Fruit fly (Drosophila melanogaster): ENCODE data around the gene sisA.

Gene sisA

DNA sequence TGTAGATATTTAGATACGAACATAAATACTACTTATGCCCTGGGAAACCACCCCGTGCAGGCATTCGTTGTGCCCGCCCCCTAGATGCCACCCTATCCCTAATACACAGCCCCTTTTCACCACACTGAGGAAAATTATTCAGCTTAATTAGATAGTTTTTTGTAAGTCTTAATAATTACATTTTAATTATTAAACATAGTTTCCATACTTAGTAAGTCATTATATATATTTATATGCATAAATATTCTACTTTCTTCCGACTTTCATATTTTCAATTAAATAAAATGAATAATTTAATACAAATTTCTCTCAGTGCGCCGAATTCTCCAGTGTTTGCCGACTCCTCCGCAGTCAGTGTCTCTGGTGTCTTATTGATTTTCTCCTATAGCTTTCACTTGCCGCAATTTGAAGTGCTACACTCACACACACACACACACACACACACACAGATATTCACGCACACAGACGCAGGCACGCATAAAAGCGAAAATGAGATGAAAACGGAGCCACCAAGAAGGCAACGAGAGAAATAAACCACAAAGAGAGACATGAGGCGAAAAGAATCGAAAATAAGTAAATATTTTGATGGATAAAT is 26.6 kb downstream of the sisA start:
- TF ChIP-seq CG3032 (tag; optimal IDR thresholded peaks at IDR 0.05) (no peak), Eip93F (GFP tag; optimal IDR thresholded peaks at IDR 0.05) (no peak), esn (GFP tag; optimal IDR thresholded peaks at IDR 0.05) (no peak), cyc (GFP tag; optimal IDR thresholded peaks at IDR 0.05) (no peak), Met (GFP tag; optimal IDR thresholded peaks at IDR 0.05) (no peak), Hr39 (GFP tag; optimal IDR thresholded peaks at IDR 0.05) (no peak), ss (GFP tag; optimal IDR thresholded peaks at IDR 0.05) (no peak), CG3919 (GFP tag; optimal IDR thresholded peaks at IDR 0.05) (no peak), CG10669 (GFP tag; optimal IDR thresholded peaks at IDR 0.05) (no peak), achi (GFP tag; optimal IDR thresholded peaks at IDR 0.05) (no peak), CG11294 (GFP tag; IDR thresholded peaks at IDR 0.05) (no peak), Sox15 (GFP tag; optimal IDR thresholded peaks at IDR 0.05) (no peak), CG7368 (GFP tag; optimal IDR thresholded peaks at IDR 0.05) (no peak), OdsH (GFP tag; optimal IDR thresholded peaks at IDR 0.05) (no peak)

DNA sequence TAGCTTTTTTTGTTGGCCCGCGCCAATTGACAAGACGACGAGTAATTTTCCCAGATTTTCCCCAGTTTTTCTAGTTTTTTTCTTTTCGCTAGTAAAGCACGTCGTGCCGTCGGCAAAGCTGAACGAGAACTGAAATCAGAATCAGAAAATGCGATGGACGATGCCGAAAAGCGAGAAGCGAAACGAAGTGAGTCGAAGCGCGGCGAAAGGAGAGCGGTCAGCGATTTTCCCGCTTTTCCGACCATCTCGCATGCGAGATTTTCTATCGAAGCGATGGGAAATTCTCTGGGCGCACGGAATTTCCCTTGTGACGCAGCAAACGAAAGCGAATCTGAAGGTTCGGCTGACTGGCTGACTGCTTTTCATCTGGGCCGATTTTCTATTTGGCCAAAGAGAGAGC is 28.6 kb downstream of the sisA start:
- TF ChIP-seq Eip78C (GFP tag) = no peak
- TF ChIP-seq dsx (GFP tag; optimal IDR thresholded peaks at IDR 0.05; ENCODE audit: poor library complexity, severe bottlenecking) = no peak
- TF ChIP-seq Sox102F (GFP tag; optimal IDR thresholded peaks at IDR 0.05) = no peak
- TF ChIP-seq CG1621 (tag; optimal IDR thresholded peaks at IDR 0.05) = no peak
- TF ChIP-seq CG10669 (GFP tag; optimal IDR thresholded peaks at IDR 0.05) = no peak
- no peak for TF ChIP-seq topi (GFP tag; optimal IDR thresholded peaks at IDR 0.05)
- TF ChIP-seq achi (GFP tag; optimal IDR thresholded peaks at IDR 0.05) = no peak
- no peak for TF ChIP-seq CG8319 (GFP tag; optimal IDR thresholded peaks at IDR 0.05)
- no peak for TF ChIP-seq CG8119 (GFP tag; IDR thresholded peaks at IDR 0.05)
- no peak for TF ChIP-seq Sox15 (GFP tag; optimal IDR thresholded peaks at IDR 0.05)

DNA sequence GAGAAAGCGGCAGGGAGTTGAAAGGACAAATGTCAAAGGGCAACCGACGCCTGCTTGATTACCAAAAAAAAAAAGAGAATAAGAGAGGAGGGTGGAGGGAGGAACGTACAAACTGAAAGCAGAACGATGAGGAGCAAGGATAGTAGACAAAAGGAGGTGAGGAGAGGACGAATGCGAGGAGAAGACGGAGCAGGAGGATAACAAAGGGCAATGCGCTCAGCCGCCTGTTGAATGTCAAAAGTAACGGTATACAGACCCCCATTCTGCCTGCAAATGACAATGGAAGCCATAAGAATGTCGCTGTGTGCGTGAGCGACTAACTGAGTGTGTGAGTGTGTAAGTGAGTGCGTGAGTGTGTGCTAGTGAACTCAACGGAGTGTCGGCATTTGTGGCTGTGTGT is 37.2 kb downstream of the sisA start:
- TF ChIP-seq CG6792 (GFP tag; optimal IDR thresholded peaks at IDR 0.05) = no peak
- TF ChIP-seq CG31627 (GFP tag; optimal IDR thresholded peaks at IDR 0.05) = no peak
- TF ChIP-seq Blimp-1 (GFP tag; optimal IDR thresholded peaks at IDR 0.05) = no peak

DNA sequence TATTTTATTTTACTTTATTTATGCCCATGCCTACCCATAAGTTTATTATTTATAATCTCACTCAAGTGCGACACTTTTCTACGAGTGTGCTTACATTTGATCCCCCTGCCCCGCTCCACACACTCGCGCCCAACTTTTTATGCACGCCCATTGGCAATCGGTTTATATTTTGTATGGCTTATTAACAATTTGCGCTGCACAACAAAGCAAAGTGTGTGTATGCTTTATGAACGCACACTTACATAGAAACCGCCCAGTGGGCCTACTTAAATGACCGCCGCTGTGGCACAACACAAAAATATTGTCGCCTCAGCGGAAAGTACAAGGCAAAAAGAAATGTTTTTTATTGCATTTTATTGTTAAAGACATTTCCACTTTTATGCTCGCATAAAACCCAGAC is 38.6 kb downstream of the sisA start:
- no peak for TF ChIP-seq CG6163 (GFP tag; IDR thresholded peaks at IDR 0.05)
- no peak for TF ChIP-seq Lpt (GFP tag; optimal IDR thresholded peaks at IDR 0.05)
- no peak for TF ChIP-seq Hr39 (GFP tag; optimal IDR thresholded peaks at IDR 0.05)
- no peak for TF ChIP-seq vri (GFP tag; optimal IDR thresholded peaks at IDR 0.05)
- TF ChIP-seq CG7368 (GFP tag; optimal IDR thresholded peaks at IDR 0.05) = no peak
- no peak for TF ChIP-seq CG6854 (GFP tag; optimal IDR thresholded peaks at IDR 0.05)
- TF ChIP-seq CG4318 (GFP tag; optimal IDR thresholded peaks at IDR 0.05) = no peak
- no peak for TF ChIP-seq net (GFP tag; optimal IDR thresholded peaks at IDR 0.05)
- TF ChIP-seq OdsH (GFP tag; optimal IDR thresholded peaks at IDR 0.05) = no peak
- no peak for TF ChIP-seq Eip75B (GFP tag; optimal IDR thresholded peaks at IDR 0.05)
- no peak for TF ChIP-seq fkh (GFP tag; optimal IDR thresholded peaks at IDR 0.05)
- no peak for TF ChIP-seq fd59A (GFP tag; optimal IDR thresholded peaks at IDR 0.05)
- no peak for TF ChIP-seq Sox14 (GFP tag; optimal IDR thresholded peaks at IDR 0.05)
- TF ChIP-seq CG15336 (GFP tag; IDR thresholded peaks at IDR 0.05) = no peak
- TF ChIP-seq cyc (GFP tag; optimal IDR thresholded peaks at IDR 0.05) = no peak
- no peak for TF ChIP-seq CG34406 (GFP tag; optimal IDR thresholded peaks at IDR 0.05)

All from whole organism, prepupa.